Worm (Caenorhabditis elegans) whole organism, L1 larva: ENCODE measurements around the gene gpc-1.

ENCODE experiments used
- C16A3.4 ChIP-seq: fragments of 150-350 bp; optimal IDR thresholded peaks from 2 replicates; lab custom pipeline; 2014; ENCODE audit warnings: missing biosample characterization, missing genetic modification characterization
- aly-2 ChIP-seq: fragments of 150-350 bp; optimal IDR thresholded peaks from 2 replicates; lab custom pipeline; 2014; ENCODE audit warnings: missing biosample characterization, missing genetic modification characterization
- ama-1 ChIP-seq: fragments of 150-350 bp; optimal IDR thresholded peaks from 2 replicates; lab custom pipeline; 2014
- blmp-1 ChIP-seq: fragments of 150-350 bp; optimal IDR thresholded peaks from 2 replicates; lab custom pipeline; 2014; ENCODE audit warnings: missing biosample characterization, missing genetic modification characterization
- ceh-63 ChIP-seq: fragments of 200-800 bp; sonication (Bioruptor generic); optimal IDR thresholded peaks from 2 replicates; lab custom pipeline; 2018; ENCODE audit warnings: mild to moderate bottlenecking, missing genetic modification characterization, missing compliant biosample characterization
- ceh-8 ChIP-seq: fragments of 200-800 bp; sonication (Bioruptor generic); optimal IDR thresholded peaks from 2 replicates; lab custom pipeline; 2018; ENCODE audit warnings: mild to moderate bottlenecking, missing genetic modification characterization, moderate library complexity, missing compliant biosample characterization
- ceh-82 ChIP-seq, 3 experiments: fragments of 150-350 bp in 1 of 3; sonication (generic microtip) in 2 of 3; optimal IDR thresholded peaks; 2 replicates each; lab custom pipeline; 2014 to 2017; ENCODE audit warnings: missing biosample characterization in 3 of 3, missing genetic modification characterization in 3 of 3
- ceh-88 ChIP-seq: fragments of 200-800 bp; sonication (Bioruptor generic); IDR thresholded peaks from 2 replicates; pipeline ENCODE4 v1.3.6; 2022; ENCODE audit warnings: missing genetic modification characterization, missing compliant biosample characterization
- ces-1 ChIP-seq: fragments of 150-350 bp; optimal IDR thresholded peaks from 2 replicates; lab custom pipeline; 2014; ENCODE audit warnings: missing biosample characterization, missing genetic modification reagents, missing genetic modification characterization
- dpl-1 ChIP-seq, 3 experiments: fragments of 150-350 bp in 2 of 3; sonication (generic microtip) in 1 of 3; optimal IDR thresholded peaks; 2 replicates each; lab custom pipeline; 2014 to 2017; ENCODE audit warnings: missing biosample characterization in 3 of 3, missing genetic modification characterization in 3 of 3, missing genetic modification reagents in 3 of 3
- efl-1 ChIP-seq, 4 experiments: fragments of 150-350 bp; optimal IDR thresholded peaks in 3 of 4; peaks in 1 of 4; 1 replicate in 1 of 4; 2 replicates in 3 of 4; lab custom pipeline; 2014; ENCODE audit warnings: missing biosample characterization in 2 of 4, missing genetic modification characterization in 2 of 4, missing genetic modification reagents in 2 of 4
- efl-3 ChIP-seq: fragments of 200-800 bp; sonication (Bioruptor generic); optimal IDR thresholded peaks from 2 replicates; lab custom pipeline; 2018; ENCODE audit warnings: mild to moderate bottlenecking, missing genetic modification characterization, missing compliant biosample characterization
- elt-2 ChIP-seq: sonication (generic microtip); optimal IDR thresholded peaks from 2 replicates; lab custom pipeline; 2016; ENCODE audit warnings: missing genetic modification characterization, mild to moderate bottlenecking, inconsistent platforms, missing compliant biosample characterization, missing genetic modification reagents
- fkh-4 ChIP-seq: sonication (generic microtip); optimal IDR thresholded peaks from 2 replicates; lab custom pipeline; 2016; ENCODE audit warnings: missing compliant biosample characterization, missing genetic modification characterization, borderline replicate concordance
- fkh-8 ChIP-seq: sonication (generic microtip); optimal IDR thresholded peaks from 2 replicates; lab custom pipeline; 2016; ENCODE audit warnings: mild to moderate bottlenecking, missing genetic modification characterization, missing compliant biosample characterization
- fos-1 ChIP-seq: fragments of 150-350 bp; optimal IDR thresholded peaks from 2 replicates; lab custom pipeline; 2014; ENCODE audit warnings: missing biosample characterization, missing genetic modification characterization
- grh-1 ChIP-seq: fragments of 200-800 bp; sonication (Bioruptor generic); IDR thresholded peaks from 2 replicates; pipeline ENCODE4 v1.3.6; 2022; ENCODE audit warnings: missing genetic modification reagents, missing genetic modification characterization, missing compliant biosample characterization
- hlh-17 ChIP-seq: fragments of 200-800 bp; sonication (Bioruptor generic); optimal IDR thresholded peaks from 2 replicates; lab custom pipeline; 2018; ENCODE audit warnings: missing genetic modification characterization, mild to moderate bottlenecking, missing compliant biosample characterization, moderate library complexity, borderline replicate concordance
- lin-14 ChIP-seq: fragments of 200-800 bp; sonication (Bioruptor generic); optimal IDR thresholded peaks from 2 replicates; lab custom pipeline; 2018; ENCODE audit warnings: mild to moderate bottlenecking, missing genetic modification characterization, moderate library complexity, missing compliant biosample characterization
- lin-15B ChIP-seq: fragments of 150-350 bp; sonication (generic microtip); optimal IDR thresholded peaks from 3 replicates; lab custom pipeline; 2014; ENCODE audit warnings: missing biosample characterization, missing genetic modification characterization
- lin-35 ChIP-seq, 2 experiments: fragments of 150-350 bp; optimal IDR thresholded peaks; 2 replicates each; lab custom pipeline; 2014; ENCODE audit warnings: missing biosample characterization in 2 of 2, missing genetic modification characterization in 2 of 2, missing genetic modification reagents in 2 of 2
- lsy-2 ChIP-seq, 2 experiments: fragments of 150-350 bp; optimal IDR thresholded peaks; 2 replicates each; lab custom pipeline; 2014; ENCODE audit warnings: missing biosample characterization in 2 of 2, missing genetic modification characterization in 2 of 2
- mab-9 ChIP-seq: fragments of 200-800 bp; sonication (Bioruptor generic); IDR thresholded peaks from 2 replicates; pipeline ENCODE4 v1.3.6; 2022; ENCODE audit warnings: missing genetic modification reagents, missing genetic modification characterization, missing compliant biosample characterization
- mef-2 ChIP-seq: fragments of 150-350 bp; optimal IDR thresholded peaks from 2 replicates; lab custom pipeline; 2014; ENCODE audit warnings: missing biosample characterization, missing genetic modification characterization
- nhr-11 ChIP-seq: fragments of 150-350 bp; optimal IDR thresholded peaks from 2 replicates; lab custom pipeline; 2014; ENCODE audit warnings: missing biosample characterization, missing genetic modification characterization
- nhr-12 ChIP-seq: sonication (generic microtip); optimal IDR thresholded peaks from 2 replicates; lab custom pipeline; 2017; ENCODE audit warnings: missing biosample characterization, missing genetic modification characterization
- nhr-19 ChIP-seq: fragments of 200-800 bp; sonication (Bioruptor generic); conservative IDR thresholded peaks from 2 replicates; pipeline ENCODE4 v1.3.6; 2022; ENCODE audit warnings: missing genetic modification characterization, missing compliant biosample characterization
- nhr-20 ChIP-seq: sonication (generic microtip); optimal IDR thresholded peaks from 2 replicates; lab custom pipeline; 2016; ENCODE audit warnings: mild to moderate bottlenecking, missing genetic modification characterization, missing compliant biosample characterization
- nhr-237 ChIP-seq: fragments of 150-350 bp; optimal IDR thresholded peaks from 2 replicates; lab custom pipeline; 2014; ENCODE audit warnings: missing biosample characterization, missing genetic modification characterization
- nhr-28 ChIP-seq: fragments of 150-350 bp; optimal IDR thresholded peaks from 2 replicates; lab custom pipeline; 2014; ENCODE audit warnings: missing biosample characterization, missing genetic modification characterization
- nhr-76 ChIP-seq: sonication (generic microtip); optimal IDR thresholded peaks from 2 replicates; lab custom pipeline; 2017; ENCODE audit warnings: missing biosample characterization, missing genetic modification characterization
- nhr-85 ChIP-seq: sonication (generic microtip); peaks from one replicate; lab custom pipeline; 2016; ENCODE audit warnings: missing genetic modification characterization, inconsistent platforms, missing compliant biosample characterization
- nhr-90 ChIP-seq: sonication (generic microtip); optimal IDR thresholded peaks from 2 replicates; lab custom pipeline; 2016; ENCODE audit warnings: mild to moderate bottlenecking, missing genetic modification characterization, missing compliant biosample characterization; ENCODE audit not compliant: poor library complexity
- pag-3 ChIP-seq: sonication (generic microtip); optimal IDR thresholded peaks from 2 replicates; lab custom pipeline; 2017; ENCODE audit warnings: missing genetic modification characterization, mild to moderate bottlenecking, missing compliant biosample characterization, antibody characterized with exemption, borderline replicate concordance; ENCODE audit not compliant: insufficient read depth
- pax-3 ChIP-seq: fragments of 200-800 bp; sonication (Bioruptor generic); optimal IDR thresholded peaks from 2 replicates; lab custom pipeline; 2018; ENCODE audit warnings: mild to moderate bottlenecking, missing genetic modification characterization, moderate library complexity, missing compliant biosample characterization
- snpc-4 ChIP-seq: fragments of 150-350 bp; optimal IDR thresholded peaks from 2 replicates; lab custom pipeline; 2014; ENCODE audit warnings: missing biosample characterization, missing genetic modification characterization
- snu-23 ChIP-seq: sonication (generic microtip); optimal IDR thresholded peaks from 2 replicates; lab custom pipeline; 2016; ENCODE audit warnings: missing genetic modification characterization, missing compliant biosample characterization
- sptf-1 ChIP-seq: fragments of 150-350 bp; optimal IDR thresholded peaks from 2 replicates; lab custom pipeline; 2014; ENCODE audit warnings: missing biosample characterization, missing genetic modification characterization
- swsn-7 ChIP-seq: sonication (generic microtip); optimal IDR thresholded peaks from 2 replicates; lab custom pipeline; 2016; ENCODE audit warnings: missing genetic modification characterization, missing compliant biosample characterization
- tbx-2 ChIP-seq: sonication (generic microtip); optimal IDR thresholded peaks from 2 replicates; lab custom pipeline; 2016; ENCODE audit warnings: missing genetic modification characterization, missing compliant biosample characterization
- tlp-1 ChIP-seq: fragments of 150-350 bp; optimal IDR thresholded peaks from 2 replicates; lab custom pipeline; 2014; ENCODE audit warnings: missing biosample characterization, missing genetic modification characterization
- unc-30 ChIP-seq: sonication (generic microtip); optimal IDR thresholded peaks from 2 replicates; lab custom pipeline; 2017; ENCODE audit warnings: missing biosample characterization, missing genetic modification characterization
- unc-62 ChIP-seq: fragments of 150-350 bp; optimal IDR thresholded peaks from 2 replicates; lab custom pipeline; 2014; ENCODE audit warnings: missing biosample characterization, missing genetic modification reagents, missing genetic modification characterization
- unc-86 ChIP-seq: sonication (generic microtip); optimal IDR thresholded peaks from 2 replicates; lab custom pipeline; 2016; ENCODE audit warnings: missing genetic modification characterization, missing compliant biosample characterization
- unc-98 ChIP-seq: fragments of 200-800 bp; sonication (Bioruptor generic); IDR thresholded peaks from 2 replicates; pipeline ENCODE4 v1.3.6; 2022; ENCODE audit warnings: missing genetic modification characterization, missing compliant biosample characterization
- vab-15 ChIP-seq: sonication (generic microtip); optimal IDR thresholded peaks from 2 replicates; lab custom pipeline; 2017; ENCODE audit warnings: missing genotype, mild to moderate bottlenecking, missing genetic modification characterization, missing compliant biosample characterization
- zag-1 ChIP-seq: fragments of 150-350 bp; optimal IDR thresholded peaks from 2 replicates; lab custom pipeline; 2014; ENCODE audit warnings: missing biosample characterization, missing genetic modification characterization
- ztf-11 ChIP-seq, 2 experiments: sonication (generic microtip); optimal IDR thresholded peaks; 2 replicates each; lab custom pipeline; 2016 to 2017; ENCODE audit warnings: missing genetic modification characterization in 2 of 2, missing biosample characterization in 1 of 2, missing compliant biosample characterization in 1 of 2

The gpc-1 gene

ce11 chrX:12914209-12914608 is 29.4 kb upstream of the gpc-1 start (continued):
- TF ChIP-seq nhr-28 (tag; lab: Kevin White, UChicago) = no peak
- TF ChIP-seq pax-3 = peak; percentile 57
- no peak for TF ChIP-seq ceh-8
- TF ChIP-seq vab-15 (tag; lab: Kevin White, UChicago) = no peak
- TF ChIP-seq pag-3 (tag; lab: Kevin White, UChicago) = no peak
- TF ChIP-seq C16A3.4 = no peak
- no peak for TF ChIP-seq grh-1 (GFP tag; lab: Robert Waterston, UW)
- no peak for TF ChIP-seq snpc-4 (tag; lab: Kevin White, UChicago)
- no peak for TF ChIP-seq ceh-63
- TF ChIP-seq elt-2 (tag; lab: Kevin White, UChicago) = no peak
- no peak for TF ChIP-seq unc-30 (tag; lab: Kevin White, UChicago)
- peak in 1 of 2 experiments; percentile 50 for TF ChIP-seq lsy-2 (tag; optimal IDR thresholded peaks at IDR 0.05; lab: Kevin White, UChicago)
- no peak for TF ChIP-seq lin-15B (tag; lab: Kevin White, UChicago)
- no peak for TF ChIP-seq fkh-4
- peak; percentile 29 for TF ChIP-seq nhr-20 (tag; lab: Kevin White, UChicago)
- no peak for TF ChIP-seq ces-1 (GFP tag; lab: Kevin White, UChicago)
- TF ChIP-seq hlh-17 (GFP tag; lab: Kevin White, UChicago) = no peak
- peak; percentile 64 for TF ChIP-seq lin-14 (GFP tag; lab: Kevin White, UChicago)
- no peak for TF ChIP-seq ztf-11 (tag; optimal IDR thresholded peaks at IDR 0.05; lab: Kevin White, UChicago)
- TF ChIP-seq dpl-1 (GFP tag; optimal IDR thresholded peaks at IDR 0.05; lab: Kevin White, UChicago) = no peak
- TF ChIP-seq blmp-1 (tag; lab: Kevin White, UChicago) = no peak
- no peak for TF ChIP-seq tbx-2 (tag; lab: Kevin White, UChicago)
- no peak for TF ChIP-seq ama-1 (lab: Kevin White, UChicago)
- peak; percentile 10 for TF ChIP-seq swsn-7 (tag; lab: Kevin White, UChicago)
- TF ChIP-seq unc-62 (GFP tag; lab: Kevin White, UChicago) = no peak
- TF ChIP-seq unc-98 = no peak
- no peak for TF ChIP-seq aly-2 (tag; lab: Kevin White, UChicago)
- TF ChIP-seq fkh-8 (tag; lab: Kevin White, UChicago) = peak; percentile 54
- no peak for TF ChIP-seq ceh-88 (GFP tag; lab: Robert Waterston, UW)
- TF ChIP-seq mef-2 (tag; lab: Kevin White, UChicago) = no peak

- peak; percentile 26 for TF ChIP-seq nhr-19 (GFP tag; lab: Robert Waterston, UW)
- no peak for TF ChIP-seq nhr-237
- peak; percentile 57 for TF ChIP-seq nhr-85 (tag; lab: Kevin White, UChicago)
- TF ChIP-seq fos-1 = no peak
- no peak for TF ChIP-seq unc-86 (tag; lab: Kevin White, UChicago)
- no peak for TF ChIP-seq efl-1 (optimal IDR thresholded peaks at IDR 0.05; lab: Kevin White, UChicago)
- TF ChIP-seq efl-1 (GFP tag; optimal IDR thresholded peaks at IDR 0.05 in 1 of 2; lab: Kevin White, UChicago) = peak in 1 of 2 experiments; percentile 53
These were observed 28.7 kb upstream of the gpc-1 start for ce11 chrX:12913398-12914071.

ce11 chrX:12912435-12912834 is 27.6 kb upstream of the gpc-1 start:
- no peak for TF ChIP-seq ceh-63
- no peak for TF ChIP-seq zag-1 (tag; lab: Kevin White, UChicago)
- no peak for TF ChIP-seq swsn-7 (tag; lab: Kevin White, UChicago)
- no peak for TF ChIP-seq nhr-76 (tag; lab: Kevin White, UChicago)
- TF ChIP-seq nhr-11 = no peak
- TF ChIP-seq ceh-82 (tag; optimal IDR thresholded peaks at IDR 0.05; lab: Kevin White, UChicago) = no peak
- TF ChIP-seq grh-1 (GFP tag; lab: Robert Waterston, UW) = no peak
- TF ChIP-seq ceh-8 = no peak
- no peak for TF ChIP-seq efl-3 (GFP tag; lab: Kevin White, UChicago)
- TF ChIP-seq sptf-1 (tag; lab: Kevin White, UChicago) = no peak
- no peak for TF ChIP-seq nhr-12 (tag; lab: Kevin White, UChicago)
- peak; percentile 82 for TF ChIP-seq blmp-1 (tag; lab: Kevin White, UChicago)
- TF ChIP-seq mab-9 (GFP tag; lab: Robert Waterston, UW) = no peak
- no peak for TF ChIP-seq tbx-2 (tag; lab: Kevin White, UChicago)
- no peak for TF ChIP-seq mef-2 (tag; lab: Kevin White, UChicago)
- TF ChIP-seq tlp-1 (tag; lab: Kevin White, UChicago) = no peak
- TF ChIP-seq lin-35 (GFP tag; optimal IDR thresholded peaks at IDR 0.05; lab: Kevin White, UChicago) = no peak
- TF ChIP-seq nhr-90 (tag; lab: Kevin White, UChicago) = no peak
- no peak for TF ChIP-seq snu-23
- TF ChIP-seq lin-14 (GFP tag; lab: Kevin White, UChicago) = peak; percentile 12
- TF ChIP-seq nhr-85 (tag; lab: Kevin White, UChicago) = peak; percentile 10
- no peak for TF ChIP-seq efl-1 (optimal IDR thresholded peaks at IDR 0.05; lab: Kevin White, UChicago)
- TF ChIP-seq efl-1 (GFP tag; optimal IDR thresholded peaks at IDR 0.05 in 1 of 2; lab: Kevin White, UChicago) = peak in 1 of 2 experiments; percentile 53
- no peak for TF ChIP-seq nhr-20 (tag; lab: Kevin White, UChicago)
